Fruit fly (Drosophila melanogaster) whole organism, wandering third instar larva: Measurements from ENCODE around the gene CG15865.

ENCODE experiments used
- Abd-B ChIP-seq: fragments of >200 bp; optimal IDR thresholded peaks from 2 replicates; lab custom pipeline; 2017; ENCODE audit warnings: missing biosample characterization, missing genetic modification characterization
- CG9705 ChIP-seq: fragments of 200-800 bp; sonication (Bioruptor generic); optimal IDR thresholded peaks from 2 replicates; lab custom pipeline; 2018; ENCODE audit warnings: missing biosample characterization, mild to moderate bottlenecking, missing genetic modification characterization
- CrebA ChIP-seq: fragments of 200-800 bp; sonication (Bioruptor generic); optimal IDR thresholded peaks from 2 replicates; lab custom pipeline; 2016; ENCODE audit warnings: missing biosample characterization, mild to moderate bottlenecking, missing genetic modification characterization, borderline replicate concordance
- Dfd ChIP-seq: fragments of >200 bp; optimal IDR thresholded peaks from 2 replicates; lab custom pipeline; 2017; ENCODE audit warnings: missing biosample characterization, missing genetic modification characterization
- Dif ChIP-seq: fragments of 200-275, 200-300 bp; sonication (Bioruptor generic); optimal IDR thresholded peaks from 2 replicates; lab custom pipeline; 2018; ENCODE audit warnings: missing biosample characterization, missing genetic modification characterization; ENCODE audit not compliant: partially characterized antibody
- GATAd ChIP-seq: sonication (Bioruptor generic); optimal IDR thresholded peaks from 2 replicates; lab custom pipeline; 2016; ENCODE audit warnings: missing biosample characterization, missing genetic modification characterization
- HLH106 ChIP-seq: fragments of 200-800 bp; optimal IDR thresholded peaks from 3 replicates; lab custom pipeline; 2019; ENCODE audit warnings: missing biosample characterization, mild to moderate bottlenecking, missing genetic modification characterization, moderate library complexity
- Hr78 ChIP-seq: fragments of >200 bp; optimal IDR thresholded peaks from 2 replicates; lab custom pipeline; 2017; ENCODE audit warnings: missing biosample characterization, missing genetic modification characterization
- Hr83 ChIP-seq: fragments of 200-300 bp; sonication (Bioruptor generic); optimal IDR thresholded peaks from 2 replicates; lab custom pipeline; 2016; ENCODE audit warnings: missing biosample characterization, mild to moderate bottlenecking, missing genetic modification characterization, moderate library complexity; ENCODE audit not compliant: poor library complexity, severe bottlenecking
- Jra ChIP-seq: sonication (Bioruptor generic); optimal IDR thresholded peaks from 2 replicates; lab custom pipeline; 2016; ENCODE audit warnings: missing biosample characterization, missing genetic modification characterization
- Mio ChIP-seq: sonication (Bioruptor generic); optimal IDR thresholded peaks from 2 replicates; lab custom pipeline; 2016; ENCODE audit warnings: missing biosample characterization, missing genetic modification characterization
- Myc ChIP-seq: fragments of >200 bp; optimal IDR thresholded peaks from 2 replicates; lab custom pipeline; 2017
- N ChIP-seq: fragments of >200 bp; optimal IDR thresholded peaks from 2 replicates; lab custom pipeline; 2018; ENCODE audit warnings: missing biosample characterization, missing external identifiers, missing genetic modification characterization
- OdsH ChIP-seq: fragments of 200-800 bp; sonication (Bioruptor generic); optimal IDR thresholded peaks from 2 replicates; lab custom pipeline; 2016; ENCODE audit warnings: missing biosample characterization, mild to moderate bottlenecking, missing genetic modification characterization
- Rel ChIP-seq, 2 experiments: fragments of 200-800 bp; sonication (Bioruptor generic) in 1 of 2; optimal IDR thresholded peaks; 2 replicates in 1 of 2; 3 replicates in 1 of 2; lab custom pipeline; 2016 to 2019; ENCODE audit warnings: mild to moderate bottlenecking in 2 of 2, missing biosample characterization in 2 of 2, missing genetic modification characterization in 2 of 2, moderate library complexity in 1 of 2
- Vsx2 ChIP-seq: fragments of 200-300, 225-300 bp; sonication (Bioruptor generic); optimal IDR thresholded peaks from 2 replicates; lab custom pipeline; 2018; ENCODE audit warnings: missing biosample characterization, missing genetic modification characterization; ENCODE audit not compliant: partially characterized antibody
- br ChIP-seq: fragments of 200-800 bp; sonication (Bioruptor generic); optimal IDR thresholded peaks from 2 replicates; lab custom pipeline; 2016; ENCODE audit warnings: missing biosample characterization, missing genetic modification characterization
- dl ChIP-seq, 2 experiments: fragments of 175-275, 200-275 bp in 1 of 2; fragments of 200-275 bp in 1 of 2; sonication (Bioruptor generic); optimal IDR thresholded peaks; lab custom pipeline; 2018; ENCODE audit warnings: mild to moderate bottlenecking in 2 of 2, missing biosample characterization in 2 of 2, missing genetic modification characterization in 2 of 2, moderate library complexity in 2 of 2; ENCODE audit not compliant: partially characterized antibody in 2 of 2, insufficient read depth in 1 of 2
- dmrt93B ChIP-seq: fragments of 200-800 bp; sonication (Bioruptor generic); optimal IDR thresholded peaks from 2 replicates; lab custom pipeline; 2018; ENCODE audit warnings: missing biosample characterization, mild to moderate bottlenecking, missing genetic modification characterization
- ey ChIP-seq: fragments of 200-800 bp; sonication (Bioruptor generic); optimal IDR thresholded peaks from 2 replicates; lab custom pipeline; 2016; ENCODE audit warnings: missing biosample characterization, missing genetic modification characterization
- foxo ChIP-seq, 2 experiments: fragments of 200-800 bp; sonication (Bioruptor generic); optimal IDR thresholded peaks; 2 replicates in 1 of 2; 3 replicates in 1 of 2; lab custom pipeline; 2016 to 2017; ENCODE audit warnings: missing biosample characterization in 2 of 2, missing genetic modification characterization in 2 of 2
- fru ChIP-seq: fragments of 200-800 bp; sonication (Bioruptor generic); optimal IDR thresholded peaks from 3 replicates; lab custom pipeline; 2016; ENCODE audit warnings: missing biosample characterization, mild to moderate bottlenecking, missing genetic modification characterization
- h ChIP-seq: fragments of 200-800 bp; sonication (Bioruptor generic); optimal IDR thresholded peaks from 3 replicates; lab custom pipeline; 2016; ENCODE audit warnings: missing biosample characterization, mild to moderate bottlenecking, missing genetic modification characterization
- jim ChIP-seq: fragments of 175-275, 200-325 bp; sonication (Bioruptor generic); optimal IDR thresholded peaks from 2 replicates; lab custom pipeline; 2016; ENCODE audit warnings: missing biosample characterization, mild to moderate bottlenecking, missing genetic modification characterization
- lola ChIP-seq: fragments of >200 bp; optimal IDR thresholded peaks from 2 replicates; lab custom pipeline; 2017; ENCODE audit warnings: missing biosample characterization, missing genetic modification characterization
- pan ChIP-seq: fragments of >200 bp; optimal IDR thresholded peaks from 2 replicates; lab custom pipeline; 2017
- rgr ChIP-seq: fragments of 200-800 bp; sonication (Bioruptor generic); optimal IDR thresholded peaks from 3 replicates; lab custom pipeline; 2016; ENCODE audit warnings: missing biosample characterization, mild to moderate bottlenecking, missing genetic modification characterization
- sage ChIP-seq: fragments of 200-800 bp; sonication (Bioruptor generic); optimal IDR thresholded peaks from 2 replicates; lab custom pipeline; 2016; ENCODE audit warnings: missing biosample characterization, mild to moderate bottlenecking, missing genetic modification characterization
- sv ChIP-seq: fragments of 200-800 bp; sonication (Bioruptor generic); optimal IDR thresholded peaks from 3 replicates; lab custom pipeline; 2016; ENCODE audit warnings: missing biosample characterization, missing genetic modification characterization
- tai ChIP-seq: sonication (Bioruptor generic); optimal IDR thresholded peaks from 2 replicates; lab custom pipeline; 2016; ENCODE audit warnings: missing biosample characterization, missing genetic modification characterization
- woc ChIP-seq: sonication (Bioruptor generic); optimal IDR thresholded peaks from 2 replicates; lab custom pipeline; 2016; ENCODE audit warnings: missing biosample characterization, mild to moderate bottlenecking, missing genetic modification characterization

Gene CG15865

DNA sequence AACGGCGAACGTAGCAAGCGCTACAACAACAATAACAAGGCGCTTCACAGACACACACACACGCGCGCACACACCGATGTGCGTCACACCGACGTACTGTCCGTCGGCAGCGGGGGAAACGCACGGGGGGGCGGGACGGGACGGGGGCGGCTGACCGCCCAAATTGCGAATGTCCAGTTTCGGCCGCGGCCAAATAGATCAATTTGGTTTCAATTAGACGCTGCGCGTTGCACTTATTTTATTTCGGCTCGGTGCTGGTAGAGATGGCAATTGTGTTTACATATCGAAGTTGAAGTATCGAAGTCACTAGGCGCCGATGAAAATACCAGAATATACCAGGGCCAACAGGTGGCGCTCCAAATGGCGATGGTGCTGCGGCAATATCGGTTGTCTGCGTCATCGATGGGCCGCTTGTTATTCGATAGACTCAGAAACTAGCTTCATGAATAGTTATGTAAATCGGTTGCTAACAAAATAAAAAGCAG lies 27.1 kb downstream of the CG15865 start, which contains the start of gene Rok:
Gene Rok (minus strand): TSS at position 309 of the 485 bp plus-strand sequence.
- TF ChIP-seq Hr83 (GFP tag; lab: Kevin White, UChicago) (peak; percentile 56), rgr (no peak), Rel (GFP tag; optimal IDR thresholded peaks at IDR 0.05; lab: Kevin White, UChicago) (no peak), Rel (tag; optimal IDR thresholded peaks at IDR 0.05; lab: Kevin White, UChicago) (peak; percentile 26), Dfd (peak; percentile 78), jim (GFP tag; lab: Kevin White, UChicago) (no peak), GATAd (no peak), woc (no peak), CrebA (no peak), CG9705 (GFP tag; lab: Kevin White, UChicago) (no peak), pan (lab: Kevin White, UChicago) (no peak), N (GFP tag; lab: Kevin White, UChicago) (peak; percentile 84), sv (GFP tag; lab: Kevin White, UChicago) (no peak), foxo (GFP tag; optimal IDR thresholded peaks at IDR 0.05; lab: Kevin White, UChicago) (no peak), Abd-B (GFP tag; lab: Kevin White, UChicago) (peak; percentile 7), Hr78 (GFP tag; lab: Kevin White, UChicago) (no peak), br (GFP tag; lab: Kevin White, UChicago) (no peak), OdsH (GFP tag; lab: Kevin White, UChicago) (no peak)

DNA sequence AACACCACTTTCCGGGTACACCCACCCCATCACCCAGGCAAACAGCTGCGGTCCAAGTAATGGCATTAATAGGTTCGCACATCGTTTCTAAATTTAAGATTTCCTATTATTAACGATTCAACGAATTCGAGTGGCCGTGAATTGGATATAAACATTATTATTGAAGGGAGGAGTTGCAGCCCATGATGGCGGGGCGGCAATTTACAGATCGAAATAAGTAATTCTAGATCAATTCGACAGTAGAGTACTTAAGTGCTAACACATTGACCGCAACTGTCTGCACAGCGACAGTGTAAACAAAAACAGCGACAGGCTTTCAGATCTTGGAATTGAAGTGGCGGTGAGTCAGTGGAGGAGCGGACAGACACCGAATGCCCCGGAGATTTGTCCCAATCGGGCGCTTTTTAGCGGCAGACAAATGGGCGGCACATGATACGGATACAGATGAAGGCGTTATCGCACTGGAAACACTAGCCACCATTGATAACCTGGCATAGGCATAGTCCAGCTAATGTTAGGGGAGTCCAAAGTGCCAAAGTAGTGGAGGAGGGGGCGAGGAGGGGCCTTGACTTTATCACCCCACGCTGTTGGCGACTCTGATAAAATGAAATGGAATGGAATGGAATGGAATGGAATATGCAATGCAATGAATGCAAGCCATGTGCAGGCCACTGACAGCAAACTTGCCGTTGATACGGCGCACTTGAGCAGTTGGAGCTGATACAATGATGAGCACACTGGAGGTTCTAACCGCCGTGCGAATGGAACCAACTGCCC lies 30.9 kb downstream of the CG15865 start:
- TF ChIP-seq Hr78 (GFP tag; lab: Kevin White, UChicago) = no peak
- no peak for TF ChIP-seq dmrt93B (GFP tag; lab: Kevin White, UChicago)
- no peak for TF ChIP-seq pan (lab: Kevin White, UChicago)
- TF ChIP-seq GATAd = no peak
- TF ChIP-seq rgr = no peak
- TF ChIP-seq Mio (GFP tag; lab: Kevin White, UChicago) = no peak
- TF ChIP-seq Abd-B (GFP tag; lab: Kevin White, UChicago) = no peak
- TF ChIP-seq Dif (GFP tag; lab: Kevin White, UChicago) = no peak
- TF ChIP-seq tai (GFP tag; lab: Kevin White, UChicago) = no peak
- no peak for TF ChIP-seq fru (GFP tag; lab: Kevin White, UChicago)
- no peak for TF ChIP-seq Rel (GFP tag; optimal IDR thresholded peaks at IDR 0.05; lab: Kevin White, UChicago)
- no peak for TF ChIP-seq Rel (tag; optimal IDR thresholded peaks at IDR 0.05; lab: Kevin White, UChicago)

DNA sequence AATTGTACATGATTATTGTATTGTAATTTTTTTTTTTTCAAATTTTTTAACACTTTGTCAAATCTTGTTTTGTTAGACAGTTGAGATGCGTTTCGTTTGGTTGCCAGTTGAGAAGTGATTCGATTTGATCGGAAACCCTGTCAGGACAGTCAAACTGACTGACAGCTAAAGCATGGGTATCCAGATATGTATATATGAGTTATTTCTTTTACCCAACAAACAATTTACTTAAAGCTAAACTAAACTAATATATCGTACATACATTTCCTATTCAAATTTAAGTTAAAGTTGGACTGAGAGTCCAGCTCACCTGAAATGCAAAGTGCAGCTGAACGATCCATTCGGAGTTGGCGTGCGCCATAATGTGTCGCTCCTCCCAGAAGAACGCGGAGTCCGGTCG lies 32.1 kb downstream of the CG15865 start, which contains the start of gene CG9777:
Gene CG9777 (minus strand): TSS at position 101 of the 400 bp plus-strand sequence.
- TF ChIP-seq HLH106 (tag; lab: Kevin White, UChicago) = no peak
- no peak for TF ChIP-seq N (GFP tag; lab: Kevin White, UChicago)
- no peak for TF ChIP-seq foxo (GFP tag; optimal IDR thresholded peaks at IDR 0.05; lab: Kevin White, UChicago)
- no peak for TF ChIP-seq Dif (GFP tag; lab: Kevin White, UChicago)
- TF ChIP-seq Myc (lab: Kevin White, UChicago) = no peak
- TF ChIP-seq lola (GFP tag; lab: Kevin White, UChicago) = no peak
- no peak for TF ChIP-seq dmrt93B (GFP tag; lab: Kevin White, UChicago)
- TF ChIP-seq dl (GFP tag; optimal IDR thresholded peaks at IDR 0.05; lab: Kevin White, UChicago; ENCODE audit: insufficient read depth in 1 of 2, partially characterized antibody in 2 of 2) = no peak
- TF ChIP-seq h (GFP tag; lab: Kevin White, UChicago) = no peak
- no peak for TF ChIP-seq CG9705 (GFP tag; lab: Kevin White, UChicago)

DNA sequence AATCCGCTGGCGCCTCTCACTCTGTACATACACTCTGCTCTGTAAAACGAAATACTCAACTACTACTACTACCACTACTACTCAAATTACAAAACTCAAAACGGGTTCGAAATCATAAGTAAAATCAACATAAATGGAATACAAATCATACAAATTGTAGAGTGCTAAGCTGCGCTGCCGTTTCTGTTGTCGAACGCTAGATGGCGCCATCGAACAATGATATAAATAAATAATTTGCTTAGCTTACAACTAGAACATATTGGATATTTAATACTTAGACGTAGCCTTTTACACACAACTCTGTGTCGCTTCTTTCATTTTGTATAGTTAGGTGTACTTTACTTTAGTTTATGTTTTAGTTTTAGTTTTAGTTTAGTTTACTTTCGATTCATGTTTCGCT lies 39.7 kb downstream of the CG15865 start:
- TF ChIP-seq CrebA (no peak), pan (lab: Kevin White, UChicago) (no peak), GATAd (no peak), Jra (no peak), OdsH (GFP tag; lab: Kevin White, UChicago) (no peak), sage (GFP tag; lab: Kevin White, UChicago) (no peak), ey (GFP tag; lab: Kevin White, UChicago) (no peak), HLH106 (tag; lab: Kevin White, UChicago) (no peak), lola (GFP tag; lab: Kevin White, UChicago) (no peak), h (GFP tag; lab: Kevin White, UChicago) (no peak), Vsx2 (GFP tag; lab: Kevin White, UChicago) (no peak)
